Fruit fly (Drosophila melanogaster) whole organism, embryonic: ENCODE data around the gene CG4607.

Source experiments
- Antp ChIP-seq: fragments of 200-800 bp; sonication (Bioruptor generic); optimal IDR thresholded peaks from 3 replicates; lab custom pipeline; 2016; ENCODE audit warnings: missing biosample characterization, missing genetic modification characterization
- B-H1 ChIP-seq: fragments of 200-800 bp; sonication (Bioruptor generic); IDR thresholded peaks from 3 replicates; pipeline ENCODE4 v1.3.6; 2022; ENCODE audit warnings: missing biosample characterization, missing genetic modification characterization
- Bgb ChIP-seq: fragments of 200-800 bp; sonication (Bioruptor generic); IDR thresholded peaks from 2 replicates; pipeline ENCODE4 v1.3.6; 2022; ENCODE audit warnings: missing biosample characterization, missing genetic modification characterization; ENCODE audit not compliant: partially characterized antibody
- CG10274 ChIP-seq: fragments of 200-800 bp; sonication (Bioruptor generic); optimal IDR thresholded peaks from 3 replicates; lab custom pipeline; 2017; ENCODE audit warnings: missing biosample characterization, mild to moderate bottlenecking, missing genetic modification characterization
- CG12071 ChIP-seq: fragments of 200-800 bp; sonication (Bioruptor generic); optimal IDR thresholded peaks from 3 replicates; lab custom pipeline; 2018; ENCODE audit warnings: missing biosample characterization, mild to moderate bottlenecking, missing genetic modification characterization
- CG12299 ChIP-seq: fragments of 200-800 bp; sonication (Bioruptor generic); optimal IDR thresholded peaks from 2 replicates; lab custom pipeline; 2018; ENCODE audit warnings: missing biosample characterization, mild to moderate bottlenecking, missing genetic modification characterization
- CG14710 ChIP-seq: fragments of 200-800 bp; sonication (Bioruptor generic); optimal IDR thresholded peaks from 3 replicates; lab custom pipeline; 2019; ENCODE audit warnings: missing biosample characterization, mild to moderate bottlenecking, missing genetic modification characterization, moderate library complexity
- CG14965 ChIP-seq: fragments of 200-800 bp; sonication (Bioruptor generic); optimal IDR thresholded peaks from 2 replicates; lab custom pipeline; 2016; ENCODE audit warnings: missing biosample characterization, missing genetic modification characterization, borderline replicate concordance
- CG15011 ChIP-seq: fragments of 200-800 bp; sonication (Bioruptor generic); optimal IDR thresholded peaks from 3 replicates; lab custom pipeline; 2018; ENCODE audit warnings: missing biosample characterization, mild to moderate bottlenecking, missing genetic modification characterization
- CG15696 ChIP-seq: fragments of 200-800 bp; sonication (Bioruptor generic); optimal IDR thresholded peaks from 2 replicates; lab custom pipeline; 2019; ENCODE audit warnings: missing biosample characterization, mild to moderate bottlenecking, missing genetic modification characterization, moderate library complexity
- CG17186 ChIP-seq: fragments of 200-800 bp; sonication (Bioruptor generic); optimal IDR thresholded peaks from 3 replicates; lab custom pipeline; 2017; ENCODE audit warnings: missing biosample characterization, missing genetic modification reagents, missing genetic modification characterization
- CG18599 ChIP-seq: fragments of 200-800 bp; sonication (Bioruptor generic); optimal IDR thresholded peaks from 3 replicates; lab custom pipeline; 2017; ENCODE audit warnings: missing biosample characterization, missing genetic modification characterization, mild to moderate bottlenecking, moderate library complexity, missing genetic modification reagents
- CG18619 ChIP-seq: fragments of 200-800 bp; sonication (Bioruptor generic); optimal IDR thresholded peaks from 3 replicates; lab custom pipeline; 2017; ENCODE audit warnings: missing biosample characterization, mild to moderate bottlenecking, missing genetic modification characterization
- CG6272 ChIP-seq: fragments of 200-800 bp; sonication (Bioruptor generic); IDR thresholded peaks from 2 replicates; pipeline ENCODE4 v1.3.6; 2022; ENCODE audit warnings: missing biosample characterization, missing genetic modification characterization
- CG7928 ChIP-seq: fragments of 200-800 bp; sonication (Bioruptor generic); optimal IDR thresholded peaks from 2 replicates; lab custom pipeline; 2017; ENCODE audit warnings: missing biosample characterization, mild to moderate bottlenecking, missing genetic modification characterization
- CG8388 ChIP-seq: fragments of 200-800 bp; sonication (Bioruptor generic); optimal IDR thresholded peaks from 2 replicates; lab custom pipeline; 2019; ENCODE audit warnings: missing biosample characterization, mild to moderate bottlenecking, missing genetic modification characterization, moderate library complexity
- CG9876 ChIP-seq: fragments of 200-800 bp; sonication (Bioruptor generic); optimal IDR thresholded peaks from 2 replicates; lab custom pipeline; 2016; ENCODE audit warnings: missing biosample characterization, missing genetic modification characterization
- Dip3 ChIP-seq: fragments of 200-800 bp; sonication (Bioruptor generic); optimal IDR thresholded peaks from 3 replicates; lab custom pipeline; 2016; ENCODE audit warnings: missing biosample characterization, missing genetic modification characterization
- Doc3 ChIP-seq: fragments of 200-800 bp; sonication (Bioruptor generic); IDR thresholded peaks from 3 replicates; pipeline ENCODE4 v1.3.6; 2022; ENCODE audit warnings: missing biosample characterization, missing genetic modification characterization; ENCODE audit not compliant: partially characterized antibody
- Fer1 ChIP-seq: fragments of 200-800 bp; sonication (Bioruptor generic); optimal IDR thresholded peaks from 2 replicates; lab custom pipeline; 2017; ENCODE audit warnings: missing biosample characterization, mild to moderate bottlenecking, missing genetic modification characterization
- GATAe ChIP-seq: fragments of 200-800 bp; sonication (Bioruptor generic); conservative IDR thresholded peaks from 2 replicates; pipeline ENCODE4 v1.3.6; 2022; ENCODE audit warnings: missing biosample characterization, missing genetic modification characterization
- Meics ChIP-seq: fragments of 200-800 bp; sonication (Bioruptor generic); optimal IDR thresholded peaks from 2 replicates; lab custom pipeline; 2017; ENCODE audit warnings: missing biosample characterization, mild to moderate bottlenecking, missing genetic modification characterization
- Mrtf ChIP-seq: fragments of 200-800 bp; sonication (Bioruptor generic); IDR thresholded peaks from 3 replicates; pipeline ENCODE4 v1.3.6; 2022; ENCODE audit warnings: missing biosample characterization, missing genetic modification characterization
- Myb ChIP-seq: fragments of 200-800 bp; sonication (Bioruptor generic); optimal IDR thresholded peaks from 2 replicates; lab custom pipeline; 2016; ENCODE audit warnings: missing biosample characterization, missing genetic modification characterization
- Pdp1 ChIP-seq, 2 experiments: fragments of 200-800 bp; sonication (Bioruptor generic); optimal IDR thresholded peaks; 3 replicates each; lab custom pipeline; 2016; ENCODE audit warnings: missing biosample characterization in 2 of 2, missing genetic modification characterization in 2 of 2, mild to moderate bottlenecking in 1 of 2, moderate library complexity in 1 of 2
- Rx ChIP-seq: fragments of 200-800 bp; sonication (Bioruptor generic); IDR thresholded peaks from 2 replicates; pipeline ENCODE4 v1.3.6; 2022; ENCODE audit warnings: missing biosample characterization, missing genetic modification characterization
- Spps ChIP-seq: fragments of 200-800 bp; sonication (Bioruptor generic); optimal IDR thresholded peaks from 2 replicates; lab custom pipeline; 2018; ENCODE audit warnings: missing biosample characterization, mild to moderate bottlenecking, missing genetic modification characterization
- Sry-β ChIP-seq: fragments of 200-800 bp; sonication (Bioruptor generic); optimal IDR thresholded peaks from 2 replicates; lab custom pipeline; 2018; ENCODE audit warnings: missing biosample characterization, mild to moderate bottlenecking, missing genetic modification characterization, moderate library complexity
- Xbp1 ChIP-seq: fragments of 200-800 bp; sonication (Bioruptor generic); optimal IDR thresholded peaks from 3 replicates; lab custom pipeline; 2016; ENCODE audit warnings: missing biosample characterization, mild to moderate bottlenecking, missing genetic modification characterization
- ac ChIP-seq: fragments of 200-800 bp; sonication (Bioruptor generic); optimal IDR thresholded peaks from 3 replicates; lab custom pipeline; 2017; ENCODE audit warnings: missing biosample characterization, mild to moderate bottlenecking, missing genetic modification characterization
- bsh ChIP-seq, 2 experiments: fragments of 200-800 bp; sonication (Bioruptor generic); optimal IDR thresholded peaks; 2 replicates each; lab custom pipeline; 2017 to 2018; ENCODE audit warnings: mild to moderate bottlenecking in 2 of 2, missing biosample characterization in 2 of 2, missing genetic modification characterization in 2 of 2, moderate library complexity in 1 of 2
- corto ChIP-seq: fragments of 200-800 bp; sonication (Bioruptor generic); optimal IDR thresholded peaks from 2 replicates; lab custom pipeline; 2016; ENCODE audit warnings: missing biosample characterization, mild to moderate bottlenecking, missing genetic modification characterization, moderate library complexity
- dysf ChIP-seq: fragments of 200-800 bp; sonication (Bioruptor generic); IDR thresholded peaks from 3 replicates; pipeline ENCODE4 v1.3.6; 2022; ENCODE audit warnings: missing biosample characterization, missing genetic modification characterization
- fu2 ChIP-seq: fragments of 200-800 bp; sonication (Bioruptor generic); optimal IDR thresholded peaks from 2 replicates; lab custom pipeline; 2016; ENCODE audit warnings: missing biosample characterization, missing genetic modification characterization
- gem ChIP-seq: fragments of 200-800 bp; sonication (Bioruptor generic); optimal IDR thresholded peaks from 2 replicates; lab custom pipeline; 2019; ENCODE audit warnings: missing biosample characterization, mild to moderate bottlenecking, missing genetic modification characterization, moderate library complexity
- gsb ChIP-seq: fragments of 200-800 bp; sonication (Bioruptor generic); IDR thresholded peaks from 2 replicates; pipeline ENCODE4 v1.3.6; 2022; ENCODE audit warnings: missing biosample characterization, missing genetic modification characterization
- hbn ChIP-seq: fragments of 200-800 bp; sonication (Bioruptor generic); IDR thresholded peaks from 2 replicates; pipeline ENCODE4 v1.3.6; 2022; ENCODE audit warnings: missing biosample characterization, missing genetic modification characterization; ENCODE audit not compliant: partially characterized antibody
- ind ChIP-seq: fragments of 200-800 bp; sonication (Bioruptor generic); optimal IDR thresholded peaks from 3 replicates; lab custom pipeline; 2016; ENCODE audit warnings: missing biosample characterization, missing genetic modification characterization
- inv ChIP-seq: fragments of 200-800 bp; sonication (Bioruptor generic); IDR thresholded peaks from 2 replicates; pipeline ENCODE4 v1.3.6; 2022; ENCODE audit warnings: missing biosample characterization, missing genetic modification characterization; ENCODE audit not compliant: partially characterized antibody
- jigr1 ChIP-seq: fragments of 200-800 bp; sonication (Bioruptor generic); IDR thresholded peaks from 3 replicates; pipeline ENCODE4 v1.3.6; 2022; ENCODE audit warnings: missing biosample characterization, missing genetic modification characterization
- lmd ChIP-seq: fragments of 200-800 bp; sonication (Bioruptor generic); IDR thresholded peaks from 2 replicates; pipeline ENCODE4 v1.3.6; 2022; ENCODE audit warnings: missing biosample characterization, missing genetic modification characterization
- lov ChIP-seq, 2 experiments: fragments of 200-800 bp in 1 of 2; fragments of >200 bp in 1 of 2; sonication (Bioruptor generic) in 1 of 2; IDR thresholded peaks in 1 of 2; optimal IDR thresholded peaks in 1 of 2; 2 replicates in 1 of 2; 3 replicates in 1 of 2; pipeline versions ENCODE4 v1.3.6 to Lab custom; 2017 to 2022; ENCODE audit warnings: missing biosample characterization in 1 of 2, missing genetic modification characterization in 1 of 2
- mld ChIP-seq: fragments of 200-800 bp; sonication (Bioruptor generic); IDR thresholded peaks from 3 replicates; pipeline ENCODE4 v1.3.6; 2022; ENCODE audit warnings: missing biosample characterization, missing genetic modification characterization; ENCODE audit not compliant: partially characterized antibody
- run ChIP-seq: fragments of 200-800 bp; sonication (Bioruptor generic); optimal IDR thresholded peaks from 3 replicates; lab custom pipeline; 2018; ENCODE audit warnings: missing biosample characterization, mild to moderate bottlenecking, missing genetic modification characterization
- slou ChIP-seq: fragments of 200-800 bp; sonication (Bioruptor generic); optimal IDR thresholded peaks from 3 replicates; lab custom pipeline; 2016; ENCODE audit warnings: missing biosample characterization, missing genetic modification characterization
- stwl ChIP-seq: fragments of 200-800 bp; sonication (Bioruptor generic); optimal IDR thresholded peaks from 3 replicates; lab custom pipeline; 2018; ENCODE audit warnings: missing biosample characterization, mild to moderate bottlenecking, missing genetic modification characterization, moderate library complexity
- z ChIP-seq: fragments of 200-800 bp; sonication (Bioruptor generic); IDR thresholded peaks from 3 replicates; pipeline ENCODE4 v1.3.6; 2022; ENCODE audit warnings: missing biosample characterization, missing genetic modification characterization
- zen2 ChIP-seq: fragments of 200-800 bp; sonication (Bioruptor generic); IDR thresholded peaks from 3 replicates; pipeline ENCODE4 v1.3.6; 2022; ENCODE audit warnings: missing biosample characterization, missing genetic modification characterization; ENCODE audit not compliant: partially characterized antibody

Gene CG4607

DNA sequence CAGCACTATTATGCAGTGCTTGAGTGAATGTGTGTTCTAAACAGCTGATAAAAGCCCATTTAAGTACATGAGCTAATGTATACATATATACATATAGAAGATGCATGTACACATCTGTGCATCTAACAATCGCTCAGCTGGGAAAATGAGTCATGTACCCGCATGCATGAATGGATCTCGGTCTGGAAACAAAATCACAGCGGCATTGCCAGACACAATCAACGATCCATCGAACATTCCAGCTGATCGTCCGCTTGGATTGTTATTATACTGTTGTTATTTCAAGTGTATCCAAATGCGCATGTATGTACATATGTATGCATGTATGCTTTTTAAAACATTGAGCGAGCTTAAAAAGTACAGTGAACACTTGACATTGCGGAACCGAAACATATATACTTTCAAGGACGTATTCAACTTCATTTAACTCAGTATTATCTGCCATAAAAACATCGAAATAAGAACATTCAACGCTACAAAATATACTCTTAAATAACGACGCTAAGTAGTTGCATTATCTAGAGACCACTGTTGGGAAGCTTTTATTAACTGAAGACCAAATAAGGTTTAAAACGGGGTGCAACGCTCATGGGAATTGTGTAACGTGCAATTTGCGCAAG lies 26.2 kb downstream of the CG4607 start (continued):
- TF ChIP-seq CG7928 (peak; percentile 43), GATAe (no peak), zen2 (GFP tag; lab: Robert Waterston, UW) (no peak), CG10274 (peak; percentile 33), Doc3 (GFP tag; lab: Robert Waterston, UW) (no peak), run (tag; lab: Kevin White, UChicago) (peak; percentile 29), CG18599 (GFP tag; lab: Kevin White, UChicago) (peak; percentile 75), Xbp1 (peak; percentile 85), corto (GFP tag; lab: Kevin White, UChicago) (peak; percentile 43), CG12071 (GFP tag; lab: Kevin White, UChicago) (peak; percentile 86), ac (GFP tag; lab: Kevin White, UChicago) (no peak), gem (tag; lab: Kevin White, UChicago) (peak; percentile 87), CG18619 (peak; percentile 54), z (GFP tag; lab: Robert Waterston, UW) (peak; percentile 54; the same call in 1 of the 3 replicates), CG12299 (peak; percentile 63), bsh (GFP tag; optimal IDR thresholded peaks at IDR 0.05; lab: Kevin White, UChicago) (peak in 1 of 2 experiments; percentile 86), Bgb (no peak), CG14710 (tag; lab: Kevin White, UChicago) (peak; percentile 51), mld (GFP tag; lab: Robert Waterston, UW) (no peak), dysf (GFP tag; lab: Robert Waterston, UW) (peak; percentile 85), CG6272 (GFP tag; lab: Robert Waterston, UW) (peak; percentile 41; the same call in 1 of the 2 replicates), CG15696 (peak; percentile 34), CG17186 (peak; percentile 10), lov (optimal IDR thresholded peaks at IDR 0.05; lab: Kevin White, UChicago) (no peak), lov (GFP tag; IDR thresholded peaks at IDR 0.05; lab: Robert Waterston, UW) (0 out of 3 replicates have a peak, but pooled peaks have one; percentile 36), slou (GFP tag; lab: Kevin White, UChicago) (peak; percentile 3), Pdp1 (GFP tag; optimal IDR thresholded peaks at IDR 0.05; lab: Kevin White, UChicago) (peak; percentile 35 to 66), Mrtf (GFP tag; lab: Robert Waterston, UW) (peak; percentile 84), jigr1 (GFP tag; lab: Robert Waterston, UW) (no peak), CG15011 (peak; percentile 53), CG14965 (GFP tag; lab: Kevin White, UChicago) (no peak), stwl (no peak), Antp (peak; percentile 83), Myb (GFP tag; lab: Kevin White, UChicago) (peak; percentile 52), CG8388 (GFP tag; lab: Kevin White, UChicago) (peak; percentile 79), B-H1 (GFP tag; lab: Robert Waterston, UW) (peak; percentile 75), gsb (GFP tag; lab: Robert Waterston, UW) (peak; percentile 34; the same call in 1 of the 2 replicates), fu2 (GFP tag; lab: Kevin White, UChicago) (peak; percentile 33), ind (GFP tag; lab: Kevin White, UChicago) (peak; percentile 87), Fer1 (GFP tag; lab: Kevin White, UChicago) (peak; percentile 82), Meics (GFP tag; lab: Kevin White, UChicago) (peak; percentile 73), inv (no peak), Spps (peak; percentile 39), hbn (no peak), CG9876 (GFP tag; lab: Kevin White, UChicago) (peak; percentile 53), Sry-β (GFP tag; lab: Kevin White, UChicago) (no peak), Dip3 (GFP tag; lab: Kevin White, UChicago) (peak; percentile 50), lmd (peak; percentile 79), Rx (GFP tag; lab: Robert Waterston, UW) (peak; percentile 68)
